Worm (Caenorhabditis elegans): ENCODE results near the gene mut-14.

ce11 chrV:5682530-5682929, 22.0 kb upstream of the mut-14 start, which contains the start of gene prp-39:
- no peak for TF ChIP-seq ztf-11 (tag; optimal IDR thresholded peaks at IDR 0.05)
- TF ChIP-seq lsy-2 (tag; optimal IDR thresholded peaks at IDR 0.05): no peak
- no peak for TF ChIP-seq egl-27 (tag; optimal IDR thresholded peaks at IDR 0.05)
- no peak for TF ChIP-seq unc-39 (tag; optimal IDR thresholded peaks at IDR 0.05)
- TF ChIP-seq ceh-82 (tag; optimal IDR thresholded peaks at IDR 0.05): no peak
- no peak for TF ChIP-seq nhr-237 (tag; optimal IDR thresholded peaks at IDR 0.05)
- no peak for TF ChIP-seq lin-13 (GFP tag; optimal IDR thresholded peaks at IDR 0.05)
- TF ChIP-seq fos-1 (tag; optimal IDR thresholded peaks at IDR 0.05): no peak
- no peak for TF ChIP-seq nhr-23 (tag; optimal IDR thresholded peaks at IDR 0.05)
- TF ChIP-seq mdl-1 (tag; optimal IDR thresholded peaks at IDR 0.05): no peak
